Fruit fly (Drosophila melanogaster) whole organism, embryonic: ENCODE data around the gene Mettl2.

ENCODE experiments used
- Bgb ChIP-seq: fragments of 200-800 bp; sonication (Bioruptor generic); IDR thresholded peaks from 2 replicates; pipeline ENCODE4 v1.3.6; 2022; ENCODE audit warnings: missing biosample characterization, missing genetic modification characterization; ENCODE audit not compliant: partially characterized antibody
- CG11093 ChIP-seq: fragments of 200-800 bp; sonication (Bioruptor generic); IDR thresholded peaks from 3 replicates; pipeline ENCODE4 v1.3.6; 2022; ENCODE audit warnings: missing biosample characterization, missing genetic modification characterization
- CG11398 ChIP-seq: fragments of 200-800 bp; sonication (Bioruptor generic); optimal IDR thresholded peaks from 2 replicates; lab custom pipeline; 2016; ENCODE audit warnings: missing biosample characterization, missing genetic modification characterization
- CG11456 ChIP-seq: fragments of 200-800 bp; sonication (Bioruptor generic); IDR thresholded peaks from 3 replicates; pipeline ENCODE4 v1.3.6; 2022; ENCODE audit warnings: missing biosample characterization, missing genetic modification characterization
- CG12155 ChIP-seq: fragments of 200-800 bp; sonication (Bioruptor generic); optimal IDR thresholded peaks from 3 replicates; lab custom pipeline; 2016; ENCODE audit warnings: missing biosample characterization, missing genetic modification characterization
- CG12219 ChIP-seq: fragments of 200-800 bp; sonication (Bioruptor generic); optimal IDR thresholded peaks from 3 replicates; lab custom pipeline; 2018; ENCODE audit warnings: missing biosample characterization, mild to moderate bottlenecking, missing genetic modification characterization
- CG15073 ChIP-seq: fragments of 200-800 bp; sonication (Bioruptor generic); optimal IDR thresholded peaks from 2 replicates; lab custom pipeline; 2016; ENCODE audit warnings: missing biosample characterization, missing genetic modification characterization
- CG1529 ChIP-seq: fragments of 200-800 bp; sonication (Bioruptor generic); optimal IDR thresholded peaks from 3 replicates; lab custom pipeline; 2018; ENCODE audit warnings: missing biosample characterization, missing genetic modification characterization
- CG17829 ChIP-seq: fragments of 200-800 bp; optimal IDR thresholded peaks from 2 replicates; lab custom pipeline; 2019; ENCODE audit warnings: missing biosample characterization, mild to moderate bottlenecking, missing genetic modification characterization, moderate library complexity
- CG2120 ChIP-seq: fragments of 200-800 bp; sonication (Bioruptor generic); optimal IDR thresholded peaks from 3 replicates; lab custom pipeline; 2016; ENCODE audit warnings: missing biosample characterization, missing genetic modification characterization
- CG31441 ChIP-seq: fragments of 200-800 bp; sonication (Bioruptor generic); IDR thresholded peaks from 2 replicates; pipeline ENCODE4 v1.3.6; 2022; ENCODE audit warnings: missing biosample characterization, missing genetic modification characterization
- CG32532 ChIP-seq: fragments of 200-800 bp; sonication (Bioruptor generic); IDR thresholded peaks from 2 replicates; pipeline ENCODE4 v1.3.6; 2022; ENCODE audit warnings: missing biosample characterization, missing genetic modification characterization
- CG34224 ChIP-seq: fragments of 200-800 bp; sonication (Bioruptor generic); IDR thresholded peaks from 3 replicates; pipeline ENCODE4 v1.3.6; 2022; ENCODE audit warnings: missing biosample characterization, missing genetic modification characterization; ENCODE audit not compliant: partially characterized antibody
- CG4282 ChIP-seq: fragments of 200-800 bp; sonication (Bioruptor generic); optimal IDR thresholded peaks from 2 replicates; lab custom pipeline; 2016; ENCODE audit warnings: missing biosample characterization, missing genetic modification characterization
- CG4328 ChIP-seq: fragments of 200-800 bp; sonication (Bioruptor generic); optimal IDR thresholded peaks from 3 replicates; lab custom pipeline; 2017; ENCODE audit warnings: missing biosample characterization, missing genetic modification reagents, missing genetic modification characterization
- CG8924 ChIP-seq: fragments of 200-800 bp; optimal IDR thresholded peaks from 3 replicates; lab custom pipeline; 2019; ENCODE audit warnings: missing biosample characterization, mild to moderate bottlenecking, missing genetic modification characterization, moderate library complexity
- CG9437 ChIP-seq: fragments of 200-800 bp; sonication (Bioruptor generic); optimal IDR thresholded peaks from 2 replicates; lab custom pipeline; 2018; ENCODE audit warnings: missing biosample characterization, mild to moderate bottlenecking, missing genetic modification characterization
- Chrac-16 ChIP-seq: fragments of 200-800 bp; sonication (Bioruptor generic); optimal IDR thresholded peaks from 3 replicates; lab custom pipeline; 2016; ENCODE audit warnings: missing biosample characterization, missing genetic modification characterization
- D ChIP-seq, 2 experiments: fragments of 200-800 bp in 1 of 2; fragments of >200 bp in 1 of 2; sonication (Bioruptor generic) in 1 of 2; optimal IDR thresholded peaks; 2 replicates in 1 of 2; 3 replicates in 1 of 2; lab custom pipeline; 2017; ENCODE audit warnings: mild to moderate bottlenecking in 1 of 2, missing biosample characterization in 1 of 2, missing genetic modification characterization in 1 of 2, missing genetic modification reagents in 1 of 2
- D19B ChIP-seq: fragments of 200-800 bp; sonication (Bioruptor generic); optimal IDR thresholded peaks from 2 replicates; lab custom pipeline; 2017; ENCODE audit warnings: missing biosample characterization, mild to moderate bottlenecking, missing genetic modification characterization
- Dip2 ChIP-seq: fragments of 200-800 bp; sonication (Bioruptor generic); IDR thresholded peaks from 2 replicates; pipeline ENCODE4 v1.3.6; 2022; ENCODE audit warnings: missing biosample characterization, missing genetic modification characterization
- Doc2 ChIP-seq: fragments of 200-800 bp; sonication (Bioruptor generic); IDR thresholded peaks from 2 replicates; pipeline ENCODE4 v1.3.6; 2022; ENCODE audit warnings: missing biosample characterization, missing genetic modification characterization
- Fer3 ChIP-seq: fragments of 200-800 bp; sonication (Bioruptor generic); optimal IDR thresholded peaks from 2 replicates; lab custom pipeline; 2018; ENCODE audit warnings: missing biosample characterization, mild to moderate bottlenecking, missing genetic modification characterization, moderate library complexity
- HLH3B ChIP-seq: fragments of 200-800 bp; sonication (Bioruptor generic); IDR thresholded peaks from 2 replicates; pipeline ENCODE4 v1.3.6; 2022; ENCODE audit warnings: missing biosample characterization, missing genetic modification characterization
- Hr78 ChIP-seq, 2 experiments: fragments of 200-800 bp in 1 of 2; fragments of >200 bp in 1 of 2; sonication (Bioruptor generic) in 1 of 2; optimal IDR thresholded peaks; 2 replicates each; lab custom pipeline; 2017 to 2019; ENCODE audit warnings: missing biosample characterization in 2 of 2, missing genetic modification characterization in 2 of 2, mild to moderate bottlenecking in 1 of 2, moderate library complexity in 1 of 2
- Lim3 ChIP-seq: fragments of 200-800 bp; sonication (Bioruptor generic); IDR thresholded peaks from 2 replicates; pipeline ENCODE4 v1.3.6; 2022; ENCODE audit warnings: missing biosample characterization, missing genetic modification characterization
- Mes4 ChIP-seq: fragments of 200-800 bp; sonication (Bioruptor generic); optimal IDR thresholded peaks from 2 replicates; lab custom pipeline; 2016; ENCODE audit warnings: missing biosample characterization, missing genetic modification characterization
- Sin3A ChIP-seq: fragments of >200 bp; optimal IDR thresholded peaks from 2 replicates; lab custom pipeline; 2018
- Six4 ChIP-seq: fragments of 200-800 bp; sonication (Bioruptor generic); optimal IDR thresholded peaks from 2 replicates; lab custom pipeline; 2016; ENCODE audit warnings: missing biosample characterization, missing genetic modification characterization
- Ssrp ChIP-seq: fragments of 200-800 bp; sonication (Bioruptor generic); optimal IDR thresholded peaks from 2 replicates; lab custom pipeline; 2018; ENCODE audit warnings: missing biosample characterization, mild to moderate bottlenecking, missing genetic modification characterization, moderate library complexity
- ato ChIP-seq: fragments of 200-800 bp; sonication (Bioruptor generic); IDR thresholded peaks from 2 replicates; pipeline ENCODE4 v1.3.6; 2022; ENCODE audit warnings: missing biosample characterization, missing genetic modification characterization; ENCODE audit not compliant: partially characterized antibody
- bigmax ChIP-seq: fragments of 200-800 bp; sonication (Bioruptor generic); optimal IDR thresholded peaks from 2 replicates; lab custom pipeline; 2018; ENCODE audit warnings: missing biosample characterization, mild to moderate bottlenecking, missing genetic modification characterization
- chif ChIP-seq, 2 experiments: fragments of 200-800 bp; sonication (Bioruptor generic); optimal IDR thresholded peaks; 3 replicates each; lab custom pipeline; 2016; ENCODE audit warnings: missing biosample characterization in 2 of 2, missing genetic modification characterization in 2 of 2
- croc ChIP-seq: fragments of 200-800 bp; sonication (Bioruptor generic); conservative IDR thresholded peaks from 3 replicates; pipeline ENCODE4 v1.3.6; 2022; ENCODE audit warnings: missing biosample characterization, missing genetic modification characterization
- cwo ChIP-seq: fragments of 200-800 bp; sonication (Bioruptor generic); optimal IDR thresholded peaks from 3 replicates; lab custom pipeline; 2017; ENCODE audit warnings: missing biosample characterization, missing genetic modification characterization, mild to moderate bottlenecking, moderate library complexity, missing genetic modification reagents
- ftz-f1 ChIP-seq: fragments of 200-800 bp; sonication (Bioruptor generic); optimal IDR thresholded peaks from 2 replicates; lab custom pipeline; 2016; ENCODE audit warnings: missing biosample characterization, missing genetic modification characterization
- fu2 ChIP-seq: fragments of 200-800 bp; sonication (Bioruptor generic); optimal IDR thresholded peaks from 2 replicates; lab custom pipeline; 2016; ENCODE audit warnings: missing biosample characterization, missing genetic modification characterization
- gcm ChIP-seq: fragments of 200-800 bp; sonication (Bioruptor generic); optimal IDR thresholded peaks from 2 replicates; lab custom pipeline; 2019; ENCODE audit warnings: missing biosample characterization, mild to moderate bottlenecking, missing genetic modification characterization, moderate library complexity
- insv ChIP-seq, 2 experiments: fragments of 200-800 bp; sonication (Bioruptor generic); optimal IDR thresholded peaks; 3 replicates each; lab custom pipeline; 2016 to 2018; ENCODE audit warnings: missing biosample characterization in 2 of 2, missing genetic modification characterization in 2 of 2
- pb ChIP-seq: fragments of 200-800 bp; sonication (Bioruptor generic); optimal IDR thresholded peaks from 3 replicates; lab custom pipeline; 2016; ENCODE audit warnings: missing biosample characterization, missing genetic modification characterization
- pita ChIP-seq: fragments of 200-800 bp; sonication (Bioruptor generic); optimal IDR thresholded peaks from 2 replicates; lab custom pipeline; 2017; ENCODE audit warnings: missing biosample characterization, mild to moderate bottlenecking, missing genetic modification characterization
- run ChIP-seq: fragments of 200-800 bp; sonication (Bioruptor generic); optimal IDR thresholded peaks from 3 replicates; lab custom pipeline; 2018; ENCODE audit warnings: missing biosample characterization, mild to moderate bottlenecking, missing genetic modification characterization
- sd ChIP-seq: fragments of 200-800 bp; sonication (Bioruptor generic); optimal IDR thresholded peaks from 3 replicates; lab custom pipeline; 2018; ENCODE audit warnings: missing biosample characterization, mild to moderate bottlenecking, missing genetic modification characterization, moderate library complexity
- sim ChIP-seq: fragments of 200-800 bp; sonication (Bioruptor generic); IDR thresholded peaks from 2 replicates; pipeline ENCODE4 v1.3.6; 2022; ENCODE audit warnings: missing biosample characterization, missing genetic modification characterization
- slou ChIP-seq: fragments of 200-800 bp; sonication (Bioruptor generic); optimal IDR thresholded peaks from 3 replicates; lab custom pipeline; 2016; ENCODE audit warnings: missing biosample characterization, missing genetic modification characterization
- sqz ChIP-seq: fragments of 200-800 bp; sonication (Bioruptor generic); optimal IDR thresholded peaks from 3 replicates; lab custom pipeline; 2018; ENCODE audit warnings: missing biosample characterization, mild to moderate bottlenecking, missing genetic modification characterization
- tap ChIP-seq: fragments of 200-800 bp; optimal IDR thresholded peaks from 3 replicates; lab custom pipeline; 2019; ENCODE audit warnings: missing biosample characterization, mild to moderate bottlenecking, missing genetic modification characterization, moderate library complexity
- tin ChIP-seq: fragments of 200-800 bp; sonication (Bioruptor generic); optimal IDR thresholded peaks from 3 replicates; lab custom pipeline; 2016; ENCODE audit warnings: missing biosample characterization, missing genetic modification characterization
- tup ChIP-seq: fragments of 200-800 bp; sonication (Bioruptor generic); optimal IDR thresholded peaks from 2 replicates; lab custom pipeline; 2016; ENCODE audit warnings: missing biosample characterization, mild to moderate bottlenecking, missing genetic modification characterization, moderate library complexity
- zfh2 ChIP-seq: fragments of 200-800 bp; sonication (Bioruptor generic); optimal IDR thresholded peaks from 2 replicates; lab custom pipeline; 2016; ENCODE audit warnings: missing biosample characterization, missing genetic modification characterization

Gene Mettl2

DNA sequence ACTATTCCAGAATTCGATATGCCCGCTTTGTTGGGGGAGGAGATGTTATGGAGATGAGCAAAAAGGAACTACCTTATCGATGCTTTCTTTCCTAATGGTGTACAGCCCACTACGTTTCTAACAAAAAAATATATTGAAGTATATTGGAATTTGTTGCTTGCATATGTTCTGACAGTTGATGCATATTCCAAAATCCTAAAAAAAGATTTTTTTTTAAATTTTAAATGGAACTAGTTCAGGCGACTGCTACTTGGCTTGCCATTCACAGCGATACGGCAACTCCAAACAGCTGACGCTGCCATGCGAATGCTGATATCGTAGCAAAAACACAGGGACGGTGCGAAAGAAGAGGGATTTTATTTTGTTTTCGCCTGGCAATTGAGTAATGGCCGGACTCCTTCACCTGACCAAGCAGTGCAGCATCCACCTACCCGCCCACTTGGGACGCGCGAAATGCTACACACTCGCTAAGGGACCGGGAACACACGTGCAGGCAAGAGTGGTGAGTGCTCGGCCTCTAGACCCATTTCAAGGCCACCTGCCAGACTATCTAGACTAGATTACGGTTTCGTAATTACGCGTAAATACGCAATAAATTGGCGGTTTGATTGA is 20.8 kb downstream of the Mettl2 start, which contains the start of the genes CG13926, ABCB7 and CG33230:
TSS of gene CG13926 (minus strand) at position 43 of the 612 bp plus-strand sequence.
TSS of gene ABCB7 (plus strand) at position 299 of the 612 bp plus-strand sequence.
TSS of gene CG33230 (plus strand) at position 299 of the 612 bp plus-strand sequence.
- TF ChIP-seq tap (no peak), CG4282 (GFP tag; lab: Kevin White, UChicago) (no peak), Mes4 (GFP tag; lab: Kevin White, UChicago) (no peak), Bgb (GFP tag; lab: Robert Waterston, UW) (peak; percentile 47), CG2120 (GFP tag; lab: Kevin White, UChicago) (peak; percentile 71), D19B (no peak), fu2 (GFP tag; lab: Kevin White, UChicago) (peak; percentile 6), CG34224 (peak; percentile 66; the same call in 2 of the 3 replicates), Six4 (GFP tag; lab: Kevin White, UChicago) (no peak), CG1529 (GFP tag; lab: Kevin White, UChicago) (no peak), chif (GFP tag; optimal IDR thresholded peaks at IDR 0.05; lab: Kevin White, UChicago) (no peak), sqz (GFP tag; lab: Kevin White, UChicago) (no peak), cwo (GFP tag; lab: Kevin White, UChicago) (peak; percentile 50), CG8924 (tag; lab: Kevin White, UChicago) (peak; percentile 4), CG12219 (no peak), gcm (GFP tag; lab: Kevin White, UChicago) (no peak), HLH3B (GFP tag; lab: Robert Waterston, UW) (no peak), CG9437 (GFP tag; lab: Kevin White, UChicago) (peak; percentile 21), Doc2 (GFP tag; lab: Robert Waterston, UW) (no peak), CG11456 (no peak), D (optimal IDR thresholded peaks at IDR 0.05; lab: Kevin White, UChicago) (no peak), D (GFP tag; optimal IDR thresholded peaks at IDR 0.05; lab: Kevin White, UChicago) (no peak), CG32532 (GFP tag; lab: Robert Waterston, UW) (no peak; the same call in 1 of the 2 replicates), CG12155 (peak; percentile 38), Lim3 (no peak), croc (GFP tag; lab: Robert Waterston, UW) (no peak), Ssrp (tag; lab: Kevin White, UChicago) (no peak), sd (tag; lab: Kevin White, UChicago) (no peak), CG15073 (GFP tag; lab: Kevin White, UChicago) (no peak), ftz-f1 (peak; percentile 98), CG31441 (GFP tag; lab: Robert Waterston, UW) (no peak; the same call in 1 of the 2 replicates), tin (GFP tag; lab: Kevin White, UChicago) (peak; percentile 23), pita (GFP tag; lab: Kevin White, UChicago) (no peak), Fer3 (tag; lab: Kevin White, UChicago) (peak; percentile 5), Dip2 (GFP tag; lab: Robert Waterston, UW) (no peak), run (no peak), CG4328 (GFP tag; lab: Kevin White, UChicago) (no peak), ato (GFP tag; lab: Robert Waterston, UW) (no peak), CG11093 (GFP tag; lab: Robert Waterston, UW) (no peak), CG11398 (no peak), slou (no peak), sim (GFP tag; lab: Robert Waterston, UW) (no peak), zfh2 (GFP tag; lab: Kevin White, UChicago) (peak; percentile 31), tup (GFP tag; lab: Kevin White, UChicago) (no peak), Hr78 (GFP tag; optimal IDR thresholded peaks at IDR 0.05; lab: Kevin White, UChicago) (no peak), bigmax (GFP tag; lab: Kevin White, UChicago) (no peak), Chrac-16 (GFP tag; lab: Kevin White, UChicago) (no peak), pb (GFP tag; lab: Kevin White, UChicago) (no peak), Sin3A (lab: Kevin White, UChicago) (peak; percentile 64), CG17829 (tag; lab: Kevin White, UChicago) (peak; percentile 34), insv (GFP tag; optimal IDR thresholded peaks at IDR 0.05; lab: Kevin White, UChicago) (no peak)
